Worm (Caenorhabditis elegans) whole organism, L3 larva: ENCODE data around the gene sgn-1.

Experiments
- ceh-28 ChIP-seq: fragments of 150-350 bp; optimal IDR thresholded peaks from 2 replicates; lab custom pipeline; 2014; ENCODE audit warnings: missing biosample characterization, missing genetic modification reagents, missing genetic modification characterization
- fos-1 ChIP-seq: fragments of 150-350 bp; optimal IDR thresholded peaks from 2 replicates; lab custom pipeline; 2014; ENCODE audit warnings: missing biosample characterization, missing genetic modification characterization
- lin-39 ChIP-seq: fragments of 150-350 bp; optimal IDR thresholded peaks from 2 replicates; lab custom pipeline; 2018; ENCODE audit warnings: missing biosample characterization, missing genetic modification reagents, missing genetic modification characterization
- mdl-1 ChIP-seq: fragments of 150-350 bp; optimal IDR thresholded peaks from 2 replicates; lab custom pipeline; 2014; ENCODE audit warnings: missing biosample characterization, missing genetic modification characterization
- nhr-67 ChIP-seq: fragments of 150-350 bp; optimal IDR thresholded peaks from 2 replicates; lab custom pipeline; 2014; ENCODE audit warnings: missing biosample characterization, missing genetic modification characterization
- sea-2 ChIP-seq: fragments of 150-350 bp; sonication (generic microtip); optimal IDR thresholded peaks from 4 replicates; lab custom pipeline; 2014; ENCODE audit warnings: missing biosample characterization, missing genetic modification reagents, missing genetic modification characterization

- no peak for TF ChIP-seq fos-1 (tag; lab: Kevin White, UChicago)
- TF ChIP-seq lin-39 (tag; lab: Kevin White, UChicago) = no peak
- no peak for TF ChIP-seq sea-2 (GFP tag; lab: Kevin White, UChicago)
- TF ChIP-seq mdl-1 (tag; lab: Kevin White, UChicago) = no peak
- no peak for TF ChIP-seq ceh-28 (tag; lab: Kevin White, UChicago)
- no peak for TF ChIP-seq nhr-67 (tag; lab: Kevin White, UChicago)
Measured at ce11 chrII:8820126-8820972, 36.9 kb upstream of the sgn-1 start.
